Fruit fly (Drosophila melanogaster): ENCODE measurements around the gene Zif.

Zif gene

DNA sequence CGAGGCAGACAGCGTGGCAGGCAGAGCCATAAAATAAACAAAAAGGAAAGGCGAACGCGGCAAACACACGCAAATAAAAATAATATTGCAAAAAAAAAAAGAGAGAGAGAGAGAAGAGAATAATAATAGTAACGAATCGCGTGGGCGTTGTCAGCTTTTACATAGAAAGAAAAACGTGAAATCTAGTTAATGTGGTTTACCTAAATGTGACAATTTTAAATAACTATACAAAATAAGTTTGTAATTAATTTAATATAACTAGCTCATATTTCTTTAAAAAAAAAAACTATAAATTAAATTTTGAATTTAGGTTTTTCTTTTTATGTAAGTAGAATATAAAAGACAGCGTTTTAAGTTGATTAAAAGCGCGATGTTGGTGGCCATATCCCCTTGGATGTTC, 23.0 kb upstream of the Zif start (continued):
- no peak for TF ChIP-seq OdsH (GFP tag; optimal IDR thresholded peaks at IDR 0.05)

DNA sequence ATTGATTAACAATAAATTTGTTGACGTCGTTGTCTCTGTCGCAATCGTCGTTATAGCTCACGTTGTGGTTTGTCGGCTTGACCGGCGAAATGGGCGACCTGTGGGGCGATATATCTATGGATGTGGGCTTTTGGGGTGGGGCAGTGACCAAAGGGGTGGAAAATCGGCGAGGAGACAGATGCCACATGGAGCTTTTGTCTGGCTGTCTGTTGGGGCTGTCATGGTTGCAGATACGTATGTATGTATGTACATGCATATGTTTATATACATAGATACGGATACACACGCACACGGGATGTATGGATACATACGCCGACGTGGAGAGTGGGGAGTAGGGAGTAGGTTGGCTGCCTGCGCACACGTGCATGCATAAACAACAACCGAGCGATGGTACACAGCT, 21.7 kb upstream of the Zif start:
- no peak for TF ChIP-seq net (GFP tag; optimal IDR thresholded peaks at IDR 0.05)
- no peak for TF ChIP-seq dsx (GFP tag; optimal IDR thresholded peaks at IDR 0.05; ENCODE audit: poor library complexity, severe bottlenecking)
- no peak for TF ChIP-seq CG8319 (GFP tag; optimal IDR thresholded peaks at IDR 0.05)
- TF ChIP-seq CG6163 (GFP tag; IDR thresholded peaks at IDR 0.05): 0 out of 3 replicates have a peak, but pooled peaks have one; percentile 36

DNA sequence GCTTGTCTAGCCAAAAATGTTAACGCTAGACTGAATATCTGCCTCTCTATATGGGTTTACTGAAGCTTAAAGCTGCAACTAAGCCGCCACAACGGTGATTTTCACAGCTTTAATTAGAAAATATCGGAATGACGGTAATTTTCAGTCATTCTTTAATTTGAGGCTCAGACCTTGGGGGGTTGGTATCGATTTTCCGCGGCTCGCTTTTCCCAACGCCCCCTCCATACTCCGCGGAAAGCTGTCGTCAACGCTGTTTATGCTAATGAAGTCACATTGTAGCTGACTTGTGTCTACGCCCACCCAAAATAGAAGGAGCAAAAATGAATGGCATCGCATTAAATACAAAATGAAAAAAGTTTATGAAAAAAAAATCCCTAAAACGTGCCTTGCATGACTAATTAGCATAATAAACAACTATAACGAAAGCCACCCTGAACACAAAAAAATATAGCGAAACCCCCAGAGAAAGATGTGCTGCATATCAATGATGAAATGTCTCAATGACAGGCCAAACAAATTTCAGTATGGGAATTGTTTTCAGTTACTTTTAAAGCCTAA, 21.0 kb upstream of the Zif start:
- no peak for TF ChIP-seq CG1621 (tag; optimal IDR thresholded peaks at IDR 0.05)
- no peak for TF ChIP-seq Sox15 (GFP tag; optimal IDR thresholded peaks at IDR 0.05)
- no peak for TF ChIP-seq Hr38 (GFP tag; optimal IDR thresholded peaks at IDR 0.05)

DNA sequence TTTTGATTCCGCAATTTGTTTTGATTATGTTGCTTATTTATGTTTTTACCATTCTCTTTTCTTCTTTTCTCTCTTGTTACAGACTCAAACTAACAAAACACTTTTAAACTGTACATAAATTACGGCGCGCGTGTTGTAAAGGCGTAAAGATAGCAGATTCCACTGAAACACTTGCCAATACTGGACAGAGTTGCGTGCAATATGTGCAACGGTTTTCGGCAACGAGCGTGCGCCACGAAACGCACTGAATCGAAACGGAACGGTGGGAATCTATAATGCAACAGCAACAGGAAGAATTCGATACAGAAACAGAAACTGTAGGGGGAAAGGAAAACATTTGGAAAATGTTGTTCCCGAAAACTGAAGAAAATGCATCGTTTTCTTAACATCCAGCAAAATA, 20.2 kb upstream of the Zif start:
- TF ChIP-seq CG8119 (GFP tag; IDR thresholded peaks at IDR 0.05) (no peak), Blimp-1 (GFP tag; optimal IDR thresholded peaks at IDR 0.05) (no peak), CG8319 (GFP tag; optimal IDR thresholded peaks at IDR 0.05) (no peak), CG34406 (GFP tag; optimal IDR thresholded peaks at IDR 0.05) (no peak)

DNA sequence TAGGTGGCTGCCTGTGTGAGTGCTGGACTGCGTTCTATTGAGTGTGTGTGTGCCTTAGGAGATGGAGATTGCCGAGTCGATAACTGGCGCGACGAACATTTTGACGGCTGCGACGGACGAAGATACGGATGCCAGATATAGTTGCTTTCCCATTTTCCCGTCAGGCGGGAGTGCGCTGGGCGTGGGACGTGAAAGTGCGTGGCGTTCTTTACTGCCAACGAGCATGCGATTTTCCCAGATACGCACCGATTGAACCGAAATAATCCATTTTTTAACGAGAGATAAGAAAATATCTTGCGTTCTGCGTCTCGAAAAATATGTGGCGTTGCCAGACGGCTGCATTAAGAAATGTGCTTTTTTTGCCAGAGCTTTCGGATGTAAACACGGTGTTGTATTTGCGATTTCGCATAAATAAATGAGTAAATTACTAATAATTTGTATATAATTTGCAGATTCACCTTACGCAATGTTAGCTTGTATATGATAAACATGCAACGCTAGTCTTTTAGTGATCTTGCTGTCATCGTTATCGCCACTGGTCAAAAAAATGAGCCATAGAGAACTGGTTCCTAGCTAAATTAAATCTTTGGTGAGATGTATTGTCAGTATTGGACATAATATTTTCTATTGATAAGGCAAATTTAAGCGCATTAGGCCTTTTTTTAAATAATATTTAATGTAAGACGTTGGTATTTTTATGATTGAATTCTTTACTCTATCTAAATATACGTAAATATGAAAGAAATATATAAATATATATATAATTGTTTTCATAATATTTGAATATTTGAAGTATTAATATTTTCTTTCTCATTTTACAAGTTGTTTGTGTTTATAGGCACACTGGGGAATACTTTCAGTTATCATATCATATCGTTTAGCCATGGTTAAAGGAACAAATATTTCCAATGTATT, 491 bp upstream of the Zif start, which contains the start of gene CG9727:
TSS of gene CG9727 (minus strand) at position 537 of the 915 bp plus-strand sequence.
- TF ChIP-seq CG9139 (GFP tag; optimal IDR thresholded peaks at IDR 0.05): no peak
- no peak for TF ChIP-seq acj6 (GFP tag; optimal IDR thresholded peaks at IDR 0.05)
- no peak for TF ChIP-seq CG15336 (GFP tag; IDR thresholded peaks at IDR 0.05)
- TF ChIP-seq achi (GFP tag; optimal IDR thresholded peaks at IDR 0.05): no peak
- no peak for TF ChIP-seq Hr4 (GFP tag; optimal IDR thresholded peaks at IDR 0.05)
- no peak for TF ChIP-seq CG6276 (GFP tag; optimal IDR thresholded peaks at IDR 0.05)
- TF ChIP-seq CG1621 (tag; optimal IDR thresholded peaks at IDR 0.05): no peak
- no peak for TF ChIP-seq eg (GFP tag; IDR thresholded peaks at IDR 0.05)
- TF ChIP-seq Blimp-1 (GFP tag; optimal IDR thresholded peaks at IDR 0.05): no peak
- TF ChIP-seq CG7368 (GFP tag; optimal IDR thresholded peaks at IDR 0.05): no peak
- no peak for TF ChIP-seq CG3032 (tag; optimal IDR thresholded peaks at IDR 0.05)
- TF ChIP-seq pdm3 (GFP tag; optimal IDR thresholded peaks at IDR 0.05): no peak
- TF ChIP-seq CG6808 (GFP tag; optimal IDR thresholded peaks at IDR 0.05): no peak

DNA sequence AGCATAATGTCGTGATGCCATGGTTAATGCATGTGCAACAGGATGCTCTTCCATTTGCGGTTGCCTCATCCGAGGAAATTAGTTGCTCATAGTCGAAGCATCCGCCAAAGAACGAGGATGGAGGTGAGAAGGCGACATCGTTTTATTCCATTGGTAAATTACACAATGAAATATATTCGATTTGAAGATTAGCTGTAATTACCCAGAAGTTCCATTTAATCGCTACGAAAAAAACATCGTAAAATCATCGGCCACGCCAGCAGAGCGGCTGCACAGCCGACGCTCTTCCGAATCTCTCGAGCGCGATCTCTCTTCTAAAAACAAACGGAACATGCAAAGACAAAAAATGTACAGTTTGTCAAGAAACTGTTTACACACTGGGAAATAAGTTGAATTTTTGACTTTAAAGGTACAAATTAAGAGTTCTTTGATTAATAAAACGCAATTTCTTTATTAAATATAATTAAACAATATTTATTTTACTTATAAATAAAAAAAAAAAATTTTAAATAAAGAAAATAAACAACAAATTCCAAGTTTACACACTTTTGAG, 3.8 kb downstream of the Zif start:
- TF ChIP-seq svp (GFP tag) (no peak), ss (GFP tag; optimal IDR thresholded peaks at IDR 0.05) (no peak), CG11902 (GFP tag; optimal IDR thresholded peaks at IDR 0.05) (no peak), CG8119 (GFP tag; IDR thresholded peaks at IDR 0.05) (no peak), Hr39 (GFP tag; optimal IDR thresholded peaks at IDR 0.05) (no peak), CG6854 (GFP tag; optimal IDR thresholded peaks at IDR 0.05) (no peak), CG11762 (GFP tag; optimal IDR thresholded peaks at IDR 0.05; ENCODE audit: insufficient read depth) (no peak), salr (GFP tag; optimal IDR thresholded peaks at IDR 0.05) (no peak), CG6792 (GFP tag; optimal IDR thresholded peaks at IDR 0.05) (no peak), CG6808 (GFP tag; optimal IDR thresholded peaks at IDR 0.05) (no peak), fd85E (GFP tag; optimal IDR thresholded peaks at IDR 0.05) (no peak), CG6163 (GFP tag; IDR thresholded peaks at IDR 0.05) (no peak), net (GFP tag; optimal IDR thresholded peaks at IDR 0.05) (no peak), eg (GFP tag; IDR thresholded peaks at IDR 0.05) (no peak), Gug (GFP tag; IDR thresholded peaks at IDR 0.05) (no peak), CG7368 (GFP tag; optimal IDR thresholded peaks at IDR 0.05) (no peak), Hr4 (GFP tag; optimal IDR thresholded peaks at IDR 0.05) (no peak), acj6 (GFP tag; optimal IDR thresholded peaks at IDR 0.05) (no peak), Lpt (GFP tag; optimal IDR thresholded peaks at IDR 0.05) (no peak)

Measured in whole organism, prepupa.